Fruit fly (Drosophila melanogaster): ENCODE measurements around the gene fid.
A peak's percentile ranks its signal among the peaks of the same experiment; 100 is the strongest.

fid gene

dm6 chr3R:26004377-26005000, 34.6 kb downstream of the fid start:
- TF ChIP-seq achi (GFP tag; optimal IDR thresholded peaks at IDR 0.05) = no peak
- no peak for TF ChIP-seq net (GFP tag; optimal IDR thresholded peaks at IDR 0.05)
- peak; percentile 80 for TF ChIP-seq CG9139 (GFP tag; optimal IDR thresholded peaks at IDR 0.05)
- TF ChIP-seq CG6854 (GFP tag; optimal IDR thresholded peaks at IDR 0.05) = no peak
- TF ChIP-seq spab (GFP tag; optimal IDR thresholded peaks at IDR 0.05) = peak; percentile 72
- TF ChIP-seq salr (GFP tag; optimal IDR thresholded peaks at IDR 0.05) = peak in 1 of 2 experiments; percentile 14
- peak; percentile 70 for TF ChIP-seq CG10669 (GFP tag; optimal IDR thresholded peaks at IDR 0.05)
- no peak for TF ChIP-seq CG8632 (GFP tag; optimal IDR thresholded peaks at IDR 0.05)
- peak; percentile 25 for TF ChIP-seq Eip75B (GFP tag; optimal IDR thresholded peaks at IDR 0.05)
- TF ChIP-seq Eip78C (GFP tag) = peak; percentile 58
- no peak for TF ChIP-seq eg (GFP tag; IDR thresholded peaks at IDR 0.05)
- TF ChIP-seq CG6163 (GFP tag; IDR thresholded peaks at IDR 0.05) = peak; percentile 62; the same call in 1 of the 3 replicates
- peak; percentile 50 for TF ChIP-seq CG1621 (tag; optimal IDR thresholded peaks at IDR 0.05)
- peak; percentile 9 for TF ChIP-seq CG3032 (tag; optimal IDR thresholded peaks at IDR 0.05)
- peak; percentile 49 for TF ChIP-seq Ets96B (tag; optimal IDR thresholded peaks at IDR 0.05)
- peak; percentile 82 for TF ChIP-seq CG6808 (GFP tag; optimal IDR thresholded peaks at IDR 0.05)
- TF ChIP-seq ss (GFP tag; optimal IDR thresholded peaks at IDR 0.05) = peak; percentile 73 to 86
- no peak for TF ChIP-seq Sox102F (GFP tag; optimal IDR thresholded peaks at IDR 0.05)

dm6 chr3R:26005619-26005977, 35.7 kb downstream of the fid start:
- TF ChIP-seq CG11902 (GFP tag; optimal IDR thresholded peaks at IDR 0.05) = no peak
- TF ChIP-seq Ets96B (tag; optimal IDR thresholded peaks at IDR 0.05) = no peak
- TF ChIP-seq vri (GFP tag; optimal IDR thresholded peaks at IDR 0.05) = no peak
- TF ChIP-seq Sox14 (GFP tag; optimal IDR thresholded peaks at IDR 0.05) = no peak
- TF ChIP-seq Eip93F (GFP tag; optimal IDR thresholded peaks at IDR 0.05) = no peak
- TF ChIP-seq Gug (GFP tag; IDR thresholded peaks at IDR 0.05) = no peak
- no peak for TF ChIP-seq OdsH (GFP tag; optimal IDR thresholded peaks at IDR 0.05)
- no peak for TF ChIP-seq Blimp-1 (GFP tag; optimal IDR thresholded peaks at IDR 0.05)
- TF ChIP-seq Sox15 (GFP tag; optimal IDR thresholded peaks at IDR 0.05) = no peak
- no peak for TF ChIP-seq CG3032 (tag; optimal IDR thresholded peaks at IDR 0.05)
- no peak for TF ChIP-seq CG1621 (tag; optimal IDR thresholded peaks at IDR 0.05)
- TF ChIP-seq CG4318 (GFP tag; optimal IDR thresholded peaks at IDR 0.05) = no peak

dm6 chr3R:26005978-26006934, 36.4 kb downstream of the fid start:
- peak; percentile 47 for TF ChIP-seq vri (GFP tag; optimal IDR thresholded peaks at IDR 0.05)
- no peak for TF ChIP-seq CG6792 (GFP tag; optimal IDR thresholded peaks at IDR 0.05)
- peak; percentile 62 for TF ChIP-seq fkh (GFP tag; optimal IDR thresholded peaks at IDR 0.05)
- TF ChIP-seq Sox14 (GFP tag; optimal IDR thresholded peaks at IDR 0.05) = peak; percentile 12
- TF ChIP-seq Met (GFP tag; optimal IDR thresholded peaks at IDR 0.05) = peak; percentile 60
- no peak for TF ChIP-seq esn (GFP tag; optimal IDR thresholded peaks at IDR 0.05)
- TF ChIP-seq Eip78C (GFP tag) = peak; percentile 67
- TF ChIP-seq Hr38 (GFP tag; optimal IDR thresholded peaks at IDR 0.05) = no peak
- TF ChIP-seq CG6276 (GFP tag; optimal IDR thresholded peaks at IDR 0.05) = peak; percentile 61
- TF ChIP-seq CG31627 (GFP tag; optimal IDR thresholded peaks at IDR 0.05) = no peak
- TF ChIP-seq topi (GFP tag; optimal IDR thresholded peaks at IDR 0.05) = no peak
- no peak for TF ChIP-seq CG4318 (GFP tag; optimal IDR thresholded peaks at IDR 0.05)
- TF ChIP-seq achi (GFP tag; optimal IDR thresholded peaks at IDR 0.05) = no peak
- TF ChIP-seq CG11294 (GFP tag; IDR thresholded peaks at IDR 0.05) = no peak
- TF ChIP-seq CG16779 (tag; optimal IDR thresholded peaks at IDR 0.05) = peak; percentile 62
- no peak for TF ChIP-seq CG10631 (GFP tag; optimal IDR thresholded peaks at IDR 0.05)
- no peak for TF ChIP-seq CG8632 (GFP tag; optimal IDR thresholded peaks at IDR 0.05)
- peak; percentile 79 for TF ChIP-seq CG6854 (GFP tag; optimal IDR thresholded peaks at IDR 0.05)
- peak; percentile 75 for TF ChIP-seq svp (GFP tag)
- peak; percentile 66 for TF ChIP-seq CG6808 (GFP tag; optimal IDR thresholded peaks at IDR 0.05)
- TF ChIP-seq CG1621 (tag; optimal IDR thresholded peaks at IDR 0.05) = peak; percentile 54
- no peak for TF ChIP-seq CG8319 (GFP tag; optimal IDR thresholded peaks at IDR 0.05)
- peak; percentile 60 for TF ChIP-seq Eip75B (GFP tag; optimal IDR thresholded peaks at IDR 0.05)
- TF ChIP-seq Sox15 (GFP tag; optimal IDR thresholded peaks at IDR 0.05) = no peak
- TF ChIP-seq Ets21C (GFP tag; optimal IDR thresholded peaks at IDR 0.05) = no peak
- TF ChIP-seq CG6163 (GFP tag; IDR thresholded peaks at IDR 0.05) = peak; percentile 33; the same call in 1 of the 3 replicates
- TF ChIP-seq Blimp-1 (GFP tag; optimal IDR thresholded peaks at IDR 0.05) = peak; percentile 15
- TF ChIP-seq Ets96B (tag; optimal IDR thresholded peaks at IDR 0.05) = peak; percentile 57
- TF ChIP-seq net (GFP tag; optimal IDR thresholded peaks at IDR 0.05) = peak; percentile 73
- TF ChIP-seq CG11902 (GFP tag; optimal IDR thresholded peaks at IDR 0.05) = no peak
- peak; percentile 54; the same call in 2 of the 3 replicates for TF ChIP-seq CG8119 (GFP tag; IDR thresholded peaks at IDR 0.05)
